Fruit fly (Drosophila melanogaster) whole organism, embryonic: ENCODE measurements around the gene CG31793.

ENCODE experiments used
- Abd-B ChIP-seq: fragments of 200-800 bp; sonication (Bioruptor generic); optimal IDR thresholded peaks from 2 replicates; lab custom pipeline; 2018; ENCODE audit warnings: missing biosample characterization, mild to moderate bottlenecking, missing genetic modification characterization, moderate library complexity
- CG10274 ChIP-seq: fragments of 200-800 bp; sonication (Bioruptor generic); optimal IDR thresholded peaks from 3 replicates; lab custom pipeline; 2017; ENCODE audit warnings: missing biosample characterization, mild to moderate bottlenecking, missing genetic modification characterization
- CG13296 ChIP-seq: fragments of 200-800 bp; sonication (Bioruptor generic); optimal IDR thresholded peaks from 3 replicates; lab custom pipeline; 2018; ENCODE audit warnings: missing biosample characterization, mild to moderate bottlenecking, missing genetic modification characterization
- CG13624 ChIP-seq: fragments of 200-800 bp; sonication (Bioruptor generic); optimal IDR thresholded peaks from 2 replicates; lab custom pipeline; 2016; ENCODE audit warnings: missing biosample characterization, missing genetic modification characterization
- CG14014 ChIP-seq: fragments of 200-800 bp; sonication (Bioruptor generic); IDR thresholded peaks from 2 replicates; pipeline ENCODE4 v1.3.6; 2022; ENCODE audit warnings: missing biosample characterization, missing genetic modification characterization
- CG1529 ChIP-seq: fragments of 200-800 bp; sonication (Bioruptor generic); optimal IDR thresholded peaks from 3 replicates; lab custom pipeline; 2018; ENCODE audit warnings: missing biosample characterization, missing genetic modification characterization
- CG15479 ChIP-seq: fragments of 200-800 bp; sonication (Bioruptor generic); optimal IDR thresholded peaks from 3 replicates; lab custom pipeline; 2019; ENCODE audit warnings: missing biosample characterization, mild to moderate bottlenecking, missing genetic modification characterization, moderate library complexity
- CG1603 ChIP-seq: fragments of 200-800 bp; sonication (Bioruptor generic); optimal IDR thresholded peaks from 2 replicates; lab custom pipeline; 2019; ENCODE audit warnings: missing biosample characterization, mild to moderate bottlenecking, missing genetic modification characterization, moderate library complexity
- CG16863 ChIP-seq: fragments of 200-800 bp; sonication (Bioruptor generic); optimal IDR thresholded peaks from 3 replicates; lab custom pipeline; 2016; ENCODE audit warnings: missing biosample characterization, missing genetic modification characterization
- CG2120 ChIP-seq: fragments of 200-800 bp; sonication (Bioruptor generic); optimal IDR thresholded peaks from 3 replicates; lab custom pipeline; 2016; ENCODE audit warnings: missing biosample characterization, missing genetic modification characterization
- CG31224 ChIP-seq: fragments of 200-800 bp; sonication (Bioruptor generic); IDR thresholded peaks from 2 replicates; pipeline ENCODE4 v1.3.6; 2022; ENCODE audit warnings: missing biosample characterization, missing genetic modification characterization
- CG3163 ChIP-seq: fragments of 200-800 bp; sonication (Bioruptor generic); optimal IDR thresholded peaks from 3 replicates; lab custom pipeline; 2016; ENCODE audit warnings: missing biosample characterization, missing genetic modification characterization
- CG33213 ChIP-seq: fragments of 200-800 bp; sonication (Bioruptor generic); optimal IDR thresholded peaks from 3 replicates; lab custom pipeline; 2016; ENCODE audit warnings: missing biosample characterization, missing genetic modification characterization
- CG4404 ChIP-seq: fragments of 200-800 bp; sonication (Bioruptor generic); IDR thresholded peaks from 2 replicates; pipeline ENCODE4 v1.3.6; 2022; ENCODE audit warnings: missing biosample characterization, missing genetic modification characterization
- CG4424 ChIP-seq: fragments of 200-800 bp; sonication (Bioruptor generic); optimal IDR thresholded peaks from 3 replicates; lab custom pipeline; 2016; ENCODE audit warnings: missing biosample characterization, missing genetic modification characterization
- CG5953 ChIP-seq: fragments of 200-800 bp; sonication (Bioruptor generic); IDR thresholded peaks from 2 replicates; pipeline ENCODE4 v1.3.6; 2022; ENCODE audit warnings: missing biosample characterization, missing genetic modification characterization
- CG6791 ChIP-seq: fragments of 200-800 bp; sonication (Bioruptor generic); IDR thresholded peaks from 3 replicates; pipeline ENCODE4 v1.3.6; 2022; ENCODE audit warnings: missing biosample characterization, missing genetic modification characterization; ENCODE audit not compliant: partially characterized antibody
- CG7271 ChIP-seq: fragments of 200-800 bp; sonication (Bioruptor generic); optimal IDR thresholded peaks from 2 replicates; lab custom pipeline; 2018; ENCODE audit warnings: missing biosample characterization, mild to moderate bottlenecking, missing genetic modification characterization, moderate library complexity
- CG9876 ChIP-seq: fragments of 200-800 bp; sonication (Bioruptor generic); optimal IDR thresholded peaks from 2 replicates; lab custom pipeline; 2016; ENCODE audit warnings: missing biosample characterization, missing genetic modification characterization
- Dll ChIP-seq: fragments of 200-800 bp; sonication (Bioruptor generic); IDR thresholded peaks from 4 replicates; pipeline ENCODE4 v1.3.6; 2022; ENCODE audit warnings: missing biosample characterization, missing genetic modification characterization; ENCODE audit not compliant: partially characterized antibody
- E2f2 ChIP-seq: fragments of 200-800 bp; sonication (Bioruptor generic); IDR thresholded peaks from 2 replicates; pipeline ENCODE4 v1.3.6; 2022; ENCODE audit warnings: missing biosample characterization, missing genetic modification characterization
- Fer1 ChIP-seq: fragments of 200-800 bp; sonication (Bioruptor generic); optimal IDR thresholded peaks from 2 replicates; lab custom pipeline; 2017; ENCODE audit warnings: missing biosample characterization, mild to moderate bottlenecking, missing genetic modification characterization
- Gug ChIP-seq: fragments of 200-800 bp; sonication (Bioruptor generic); IDR thresholded peaks from 4 replicates; pipeline ENCODE4 v1.3.6; 2022; ENCODE audit warnings: missing biosample characterization, missing genetic modification characterization
- Hsf ChIP-seq: fragments of 200-800 bp; sonication (Bioruptor generic); optimal IDR thresholded peaks from 3 replicates; lab custom pipeline; 2016; ENCODE audit warnings: missing biosample characterization, missing genetic modification characterization
- Jarid2 ChIP-seq: fragments of 200-800 bp; sonication (Bioruptor generic); optimal IDR thresholded peaks from 3 replicates; lab custom pipeline; 2017; ENCODE audit warnings: mild to moderate bottlenecking, missing biosample characterization, missing genetic modification reagents, missing genetic modification characterization
- Lhr ChIP-seq: fragments of 200-800 bp; sonication (Bioruptor generic); optimal IDR thresholded peaks from 3 replicates; lab custom pipeline; 2017; ENCODE audit warnings: mild to moderate bottlenecking, missing biosample characterization, missing genetic modification reagents, missing genetic modification characterization
- NfI ChIP-seq: fragments of 200-800 bp; sonication (Bioruptor generic); optimal IDR thresholded peaks from 3 replicates; lab custom pipeline; 2018; ENCODE audit warnings: missing biosample characterization, mild to moderate bottlenecking, missing genetic modification characterization, moderate library complexity
- Tbp ChIP-seq: fragments of >200 bp; optimal IDR thresholded peaks from 2 replicates; lab custom pipeline; 2018; ENCODE audit warnings: missing biosample characterization, missing genetic modification characterization
- ac ChIP-seq: fragments of 200-800 bp; sonication (Bioruptor generic); optimal IDR thresholded peaks from 3 replicates; lab custom pipeline; 2017; ENCODE audit warnings: missing biosample characterization, mild to moderate bottlenecking, missing genetic modification characterization
- ap ChIP-seq: fragments of 200-800 bp; sonication (Bioruptor generic); IDR thresholded peaks from 2 replicates; pipeline ENCODE4 v1.3.6; 2022; ENCODE audit warnings: missing biosample characterization, missing genetic modification characterization
- cg ChIP-seq: fragments of 200-800 bp; sonication (Bioruptor generic); optimal IDR thresholded peaks from 3 replicates; lab custom pipeline; 2019; ENCODE audit warnings: missing biosample characterization, mild to moderate bottlenecking, missing genetic modification characterization, moderate library complexity
- croc ChIP-seq: fragments of 200-800 bp; sonication (Bioruptor generic); conservative IDR thresholded peaks from 3 replicates; pipeline ENCODE4 v1.3.6; 2022; ENCODE audit warnings: missing biosample characterization, missing genetic modification characterization
- dan ChIP-seq: fragments of 200-800 bp; sonication (Bioruptor generic); IDR thresholded peaks from 2 replicates; pipeline ENCODE4 v1.3.6; 2022; ENCODE audit warnings: missing biosample characterization, missing genetic modification characterization
- dm ChIP-seq: fragments of 200-800 bp; sonication (Bioruptor generic); optimal IDR thresholded peaks from 3 replicates; lab custom pipeline; 2016; ENCODE audit warnings: missing biosample characterization, missing genetic modification characterization
- dpn ChIP-seq, 2 experiments: fragments of 200-800 bp; sonication (Bioruptor generic); optimal IDR thresholded peaks; 3 replicates each; lab custom pipeline; 2016; ENCODE audit warnings: missing biosample characterization in 2 of 2, missing genetic modification characterization in 2 of 2
- fd102C ChIP-seq: fragments of 200-800 bp; sonication (Bioruptor generic); optimal IDR thresholded peaks from 2 replicates; lab custom pipeline; 2018; ENCODE audit warnings: missing biosample characterization, mild to moderate bottlenecking, missing genetic modification characterization, moderate library complexity
- gfzf ChIP-seq: fragments of 200-800 bp; sonication (Bioruptor generic); optimal IDR thresholded peaks from 2 replicates; lab custom pipeline; 2016; ENCODE audit warnings: missing biosample characterization, mild to moderate bottlenecking, missing genetic modification characterization, moderate library complexity
- klu ChIP-seq: fragments of 200-800 bp; sonication (Bioruptor generic); IDR thresholded peaks from 2 replicates; pipeline ENCODE4 v1.3.6; 2022; ENCODE audit warnings: missing biosample characterization, missing genetic modification characterization
- knrl ChIP-seq: fragments of 200-800 bp; sonication (Bioruptor generic); IDR thresholded peaks from 3 replicates; pipeline ENCODE4 v1.3.6; 2022; ENCODE audit warnings: missing biosample characterization, missing genetic modification characterization; ENCODE audit not compliant: partially characterized antibody
- pan ChIP-seq, 4 experiments: fragments of >200 bp in 3 of 4; fragments of 200-800 bp in 1 of 4; sonication (Bioruptor generic) in 1 of 4; optimal IDR thresholded peaks in 3 of 4; IDR thresholded peaks in 1 of 4; 2 replicates each; pipeline versions ENCODE4 v1.3.6 to Lab custom; 2017 to 2022; ENCODE audit warnings: missing biosample characterization in 2 of 4, missing genetic modification characterization in 2 of 4, mixed read lengths in 1 of 4
- pho ChIP-seq: fragments of 200-800 bp; sonication (Bioruptor generic); optimal IDR thresholded peaks from 2 replicates; lab custom pipeline; 2016; ENCODE audit warnings: missing biosample characterization, missing genetic modification characterization
- pnt ChIP-seq: fragments of 200-800 bp; sonication (Bioruptor generic); optimal IDR thresholded peaks from 3 replicates; lab custom pipeline; 2016; ENCODE audit warnings: missing biosample characterization, missing genetic modification characterization
- pum ChIP-seq: fragments of 200-800 bp; sonication (Bioruptor generic); optimal IDR thresholded peaks from 2 replicates; lab custom pipeline; 2016; ENCODE audit warnings: missing biosample characterization, missing genetic modification characterization
- row ChIP-seq: fragments of 200-800 bp; sonication (Bioruptor generic); IDR thresholded peaks from 3 replicates; pipeline ENCODE4 v1.3.6; 2022; ENCODE audit warnings: missing biosample characterization, missing genetic modification characterization
- run ChIP-seq: fragments of 200-800 bp; sonication (Bioruptor generic); optimal IDR thresholded peaks from 3 replicates; lab custom pipeline; 2018; ENCODE audit warnings: missing biosample characterization, mild to moderate bottlenecking, missing genetic modification characterization
- seq ChIP-seq: fragments of 200-800 bp; sonication (Bioruptor generic); IDR thresholded peaks from 2 replicates; pipeline ENCODE4 v1.3.6; 2022; ENCODE audit warnings: missing biosample characterization, missing genetic modification characterization
- sqz ChIP-seq: fragments of 200-800 bp; sonication (Bioruptor generic); optimal IDR thresholded peaks from 3 replicates; lab custom pipeline; 2018; ENCODE audit warnings: missing biosample characterization, mild to moderate bottlenecking, missing genetic modification characterization
- tll ChIP-seq, 2 experiments: fragments of 200-800 bp in 1 of 2; fragments of >200 bp in 1 of 2; sonication (Bioruptor generic) in 1 of 2; optimal IDR thresholded peaks; 2 replicates each; lab custom pipeline; 2017 to 2019; ENCODE audit warnings: missing biosample characterization in 2 of 2, missing genetic modification characterization in 2 of 2, mild to moderate bottlenecking in 1 of 2, moderate library complexity in 1 of 2
- zen2 ChIP-seq: fragments of 200-800 bp; sonication (Bioruptor generic); IDR thresholded peaks from 3 replicates; pipeline ENCODE4 v1.3.6; 2022; ENCODE audit warnings: missing biosample characterization, missing genetic modification characterization; ENCODE audit not compliant: partially characterized antibody

The CG31793 gene

dm6 chr2L:18968370-18969105, 34.6 kb upstream of the CG31793 start, which contains the start of the genes Nak and Tango6 (continued):
- TF ChIP-seq fd102C (GFP tag; lab: Kevin White, UChicago) (no peak), CG6791 (peak; percentile 83), CG13624 (peak; percentile 74), ac (GFP tag; lab: Kevin White, UChicago) (no peak), row (GFP tag; lab: Robert Waterston, UW) (peak; percentile 86), Hsf (GFP tag; lab: Kevin White, UChicago) (peak; percentile 10), knrl (GFP tag; lab: Robert Waterston, UW) (peak; percentile 96), Gug (GFP tag; lab: Robert Waterston, UW) (no peak), CG4424 (GFP tag; lab: Kevin White, UChicago) (peak; percentile 26), zen2 (peak; percentile 88; the same call in 2 of the 3 replicates), run (no peak), CG2120 (GFP tag; lab: Kevin White, UChicago) (peak; percentile 58), CG1529 (GFP tag; lab: Kevin White, UChicago) (no peak), CG16863 (GFP tag; lab: Kevin White, UChicago) (peak; percentile 0), Abd-B (GFP tag; lab: Kevin White, UChicago) (peak; percentile 71), CG10274 (GFP tag; lab: Kevin White, UChicago) (no peak), pan (optimal IDR thresholded peaks at IDR 0.05; lab: Kevin White, UChicago) (no peak), pan (GFP tag; optimal IDR thresholded peaks at IDR 0.05 in 1 of 2, IDR thresholded peaks at IDR 0.05 in 1 of 2) (no peak), dan (GFP tag; lab: Robert Waterston, UW) (no peak), NfI (GFP tag; lab: Kevin White, UChicago) (peak; percentile 16), klu (GFP tag; lab: Robert Waterston, UW) (no peak), sqz (GFP tag; lab: Kevin White, UChicago) (no peak), Tbp (GFP tag; lab: Kevin White, UChicago) (no peak), pnt (GFP tag; lab: Kevin White, UChicago) (peak; percentile 0), CG33213 (GFP tag; lab: Kevin White, UChicago) (peak; percentile 65), CG7271 (peak; percentile 43), CG14014 (GFP tag; lab: Robert Waterston, UW) (no peak), ap (GFP tag; lab: Robert Waterston, UW) (no peak), E2f2 (peak; percentile 45), CG1603 (tag; lab: Kevin White, UChicago) (peak; percentile 16), dpn (GFP tag; optimal IDR thresholded peaks at IDR 0.05; lab: Kevin White, UChicago) (peak; percentile 10 to 34), Lhr (peak; percentile 61), Dll (peak; percentile 99), dm (GFP tag; lab: Kevin White, UChicago) (peak; percentile 55), gfzf (peak; percentile 80), CG15479 (GFP tag; lab: Kevin White, UChicago) (peak; percentile 97), CG31224 (GFP tag; lab: Robert Waterston, UW) (no peak), CG9876 (GFP tag; lab: Kevin White, UChicago) (peak; percentile 3), cg (GFP tag; lab: Kevin White, UChicago) (peak; percentile 87), croc (GFP tag; lab: Robert Waterston, UW) (no peak), pum (GFP tag; lab: Kevin White, UChicago) (no peak), seq (0 out of 2 replicates have a peak, but pooled peaks have one; percentile 25), tll (GFP tag; optimal IDR thresholded peaks at IDR 0.05; lab: Kevin White, UChicago) (peak; percentile 49 to 87), pho (GFP tag; lab: Kevin White, UChicago) (peak; percentile 32), CG4404 (GFP tag; lab: Robert Waterston, UW) (no peak), CG3163 (GFP tag; lab: Kevin White, UChicago) (peak; percentile 4), CG13296 (GFP tag; lab: Kevin White, UChicago) (peak; percentile 11), Fer1 (no peak), CG5953 (GFP tag; lab: Robert Waterston, UW) (no peak), Jarid2 (GFP tag; lab: Kevin White, UChicago) (no peak)
